Fruit fly (Drosophila melanogaster) whole organism, embryonic: ENCODE results near the gene CG2889.

Source experiments
- Atf3 ChIP-seq: fragments of 200-800 bp; sonication (Bioruptor generic); optimal IDR thresholded peaks from 3 replicates; lab custom pipeline; 2016; ENCODE audit warnings: missing biosample characterization, missing genetic modification characterization
- BtbVII ChIP-seq: fragments of 200-800 bp; sonication (Bioruptor generic); optimal IDR thresholded peaks from 3 replicates; lab custom pipeline; 2017; ENCODE audit warnings: missing biosample characterization, mild to moderate bottlenecking, missing genetic modification characterization
- CG10321 ChIP-seq: fragments of 200-800 bp; sonication (Bioruptor generic); IDR thresholded peaks from 2 replicates; pipeline ENCODE4 v1.3.6; 2022; ENCODE audit warnings: missing biosample characterization, missing genetic modification characterization
- CG10959 ChIP-seq: fragments of 200-800 bp; sonication (Bioruptor generic); IDR thresholded peaks from 2 replicates; pipeline ENCODE4 v1.3.6; 2022; ENCODE audit warnings: missing biosample characterization, missing genetic modification characterization
- CG12769 ChIP-seq: fragments of 200-800 bp; sonication (Bioruptor generic); optimal IDR thresholded peaks from 2 replicates; lab custom pipeline; 2019; ENCODE audit warnings: missing biosample characterization, mild to moderate bottlenecking, missing genetic modification characterization, moderate library complexity
- CG14710 ChIP-seq: fragments of 200-800 bp; sonication (Bioruptor generic); optimal IDR thresholded peaks from 3 replicates; lab custom pipeline; 2019; ENCODE audit warnings: missing biosample characterization, mild to moderate bottlenecking, missing genetic modification characterization, moderate library complexity
- CG1529 ChIP-seq: fragments of 200-800 bp; sonication (Bioruptor generic); optimal IDR thresholded peaks from 3 replicates; lab custom pipeline; 2018; ENCODE audit warnings: missing biosample characterization, missing genetic modification characterization
- CG16813 ChIP-seq: fragments of 200-800 bp; sonication (Bioruptor generic); IDR thresholded peaks from 3 replicates; pipeline ENCODE4 v1.3.6; 2022; ENCODE audit warnings: missing biosample characterization, missing genetic modification characterization; ENCODE audit not compliant: partially characterized antibody
- CG16863 ChIP-seq: fragments of 200-800 bp; sonication (Bioruptor generic); optimal IDR thresholded peaks from 3 replicates; lab custom pipeline; 2016; ENCODE audit warnings: missing biosample characterization, missing genetic modification characterization
- CG17568 ChIP-seq: fragments of 200-800 bp; sonication (Bioruptor generic); optimal IDR thresholded peaks from 2 replicates; lab custom pipeline; 2018; ENCODE audit warnings: missing biosample characterization, mild to moderate bottlenecking, missing genetic modification characterization, moderate library complexity
- CG1792 ChIP-seq: fragments of 200-800 bp; sonication (Bioruptor generic); optimal IDR thresholded peaks from 2 replicates; lab custom pipeline; 2016; ENCODE audit warnings: missing biosample characterization, missing genetic modification characterization
- CG3065 ChIP-seq: fragments of 200-800 bp; sonication (Bioruptor generic); optimal IDR thresholded peaks from 2 replicates; lab custom pipeline; 2016; ENCODE audit warnings: missing biosample characterization, missing genetic modification characterization
- CG33557 ChIP-seq: fragments of 200-800 bp; sonication (Bioruptor generic); optimal IDR thresholded peaks from 2 replicates; lab custom pipeline; 2019; ENCODE audit warnings: missing biosample characterization, mild to moderate bottlenecking, missing genetic modification characterization, moderate library complexity
- CG6791 ChIP-seq: fragments of 200-800 bp; sonication (Bioruptor generic); IDR thresholded peaks from 3 replicates; pipeline ENCODE4 v1.3.6; 2022; ENCODE audit warnings: missing biosample characterization, missing genetic modification characterization; ENCODE audit not compliant: partially characterized antibody
- CG7745 ChIP-seq: fragments of 200-800 bp; sonication (Bioruptor generic); optimal IDR thresholded peaks from 2 replicates; lab custom pipeline; 2018; ENCODE audit warnings: missing biosample characterization, mild to moderate bottlenecking, missing genetic modification characterization, moderate library complexity
- CG8478 ChIP-seq: fragments of >200 bp; optimal IDR thresholded peaks from 2 replicates; lab custom pipeline; 2018
- CG9797 ChIP-seq: fragments of 200-800 bp; sonication (Bioruptor generic); optimal IDR thresholded peaks from 3 replicates; lab custom pipeline; 2018; ENCODE audit warnings: missing biosample characterization, mild to moderate bottlenecking, missing genetic modification characterization
- Dip3 ChIP-seq: fragments of 200-800 bp; sonication (Bioruptor generic); optimal IDR thresholded peaks from 3 replicates; lab custom pipeline; 2016; ENCODE audit warnings: missing biosample characterization, missing genetic modification characterization
- Doc2 ChIP-seq: fragments of 200-800 bp; sonication (Bioruptor generic); IDR thresholded peaks from 2 replicates; pipeline ENCODE4 v1.3.6; 2022; ENCODE audit warnings: missing biosample characterization, missing genetic modification characterization
- Dp ChIP-seq: fragments of 200-800 bp; sonication (Bioruptor generic); optimal IDR thresholded peaks from 2 replicates; lab custom pipeline; 2018; ENCODE audit warnings: missing biosample characterization, mild to moderate bottlenecking, missing genetic modification characterization, moderate library complexity
- Elba2 ChIP-seq: fragments of 200-800 bp; sonication (Bioruptor generic); optimal IDR thresholded peaks from 3 replicates; lab custom pipeline; 2016; ENCODE audit warnings: missing biosample characterization, missing genetic modification characterization
- Hsf ChIP-seq: fragments of 200-800 bp; sonication (Bioruptor generic); optimal IDR thresholded peaks from 3 replicates; lab custom pipeline; 2016; ENCODE audit warnings: missing biosample characterization, missing genetic modification characterization
- Med ChIP-seq: fragments of 200-800 bp; sonication (Bioruptor generic); peaks from one replicate; lab custom pipeline; 2016; ENCODE audit warnings: missing biosample characterization, missing genetic modification characterization, mild to moderate bottlenecking, inconsistent platforms, moderate library complexity
- Myb ChIP-seq: fragments of 200-800 bp; sonication (Bioruptor generic); optimal IDR thresholded peaks from 2 replicates; lab custom pipeline; 2016; ENCODE audit warnings: missing biosample characterization, missing genetic modification characterization
- TFAM ChIP-seq: fragments of 200-800 bp; sonication (Bioruptor generic); optimal IDR thresholded peaks from 2 replicates; lab custom pipeline; 2017; ENCODE audit warnings: missing biosample characterization, missing genetic modification characterization, inconsistent platforms
- Trl ChIP-seq, 3 experiments: fragments of >200 bp in 2 of 3; fragments of 200-800 bp in 1 of 3; sonication (Bioruptor generic) in 1 of 3; optimal IDR thresholded peaks; 2 replicates in 1 of 3; 3 replicates in 2 of 3; lab custom pipeline; 2016 to 2017; ENCODE audit warnings: missing biosample characterization in 1 of 3, missing genetic modification characterization in 1 of 3
- Xbp1 ChIP-seq: fragments of 200-800 bp; sonication (Bioruptor generic); optimal IDR thresholded peaks from 3 replicates; lab custom pipeline; 2016; ENCODE audit warnings: missing biosample characterization, mild to moderate bottlenecking, missing genetic modification characterization
- Xrp1 ChIP-seq: fragments of 200-800 bp; sonication (Bioruptor generic); IDR thresholded peaks from 2 replicates; pipeline ENCODE4 v1.3.6; 2022; ENCODE audit warnings: missing biosample characterization, missing genetic modification characterization
- cad ChIP-seq: fragments of >200 bp; optimal IDR thresholded peaks from 2 replicates; lab custom pipeline; 2017; ENCODE audit warnings: missing biosample characterization, missing genetic modification characterization
- cato ChIP-seq: fragments of 200-800 bp; sonication (Bioruptor generic); optimal IDR thresholded peaks from 2 replicates; lab custom pipeline; 2016; ENCODE audit warnings: missing biosample characterization, missing genetic modification characterization, borderline replicate concordance
- chn ChIP-seq: fragments of 200-800 bp; sonication (Bioruptor generic); optimal IDR thresholded peaks from 2 replicates; lab custom pipeline; 2016; ENCODE audit warnings: missing biosample characterization, missing genetic modification characterization
- ci ChIP-seq: fragments of 200-800 bp; sonication (Bioruptor generic); IDR thresholded peaks from 3 replicates; pipeline ENCODE4 v1.3.6; 2022; ENCODE audit warnings: missing biosample characterization, missing genetic modification characterization
- croc ChIP-seq: fragments of 200-800 bp; sonication (Bioruptor generic); conservative IDR thresholded peaks from 3 replicates; pipeline ENCODE4 v1.3.6; 2022; ENCODE audit warnings: missing biosample characterization, missing genetic modification characterization
- crp ChIP-seq, 2 experiments: fragments of 200-800 bp; sonication (Bioruptor generic); optimal IDR thresholded peaks; 2 replicates in 1 of 2; 3 replicates in 1 of 2; lab custom pipeline; 2017; ENCODE audit warnings: missing biosample characterization in 2 of 2, missing genetic modification characterization in 2 of 2, mild to moderate bottlenecking in 1 of 2, moderate library complexity in 1 of 2
- da ChIP-seq: fragments of 200-800 bp; sonication (Bioruptor generic); optimal IDR thresholded peaks from 2 replicates; lab custom pipeline; 2016; ENCODE audit warnings: missing biosample characterization, missing genetic modification characterization
- dysf ChIP-seq: fragments of 200-800 bp; sonication (Bioruptor generic); IDR thresholded peaks from 3 replicates; pipeline ENCODE4 v1.3.6; 2022; ENCODE audit warnings: missing biosample characterization, missing genetic modification characterization
- ems ChIP-seq: fragments of 200-800 bp; sonication (Bioruptor generic); optimal IDR thresholded peaks from 3 replicates; lab custom pipeline; 2016; ENCODE audit warnings: missing biosample characterization, missing genetic modification characterization
- fd96Cb ChIP-seq: fragments of 200-800 bp; sonication (Bioruptor generic); optimal IDR thresholded peaks from 2 replicates; lab custom pipeline; 2018; ENCODE audit warnings: missing biosample characterization, mild to moderate bottlenecking, missing genetic modification characterization, moderate library complexity
- ind ChIP-seq: fragments of 200-800 bp; sonication (Bioruptor generic); optimal IDR thresholded peaks from 3 replicates; lab custom pipeline; 2016; ENCODE audit warnings: missing biosample characterization, missing genetic modification characterization
- kay ChIP-seq: fragments of 200-800 bp; sonication (Bioruptor generic); optimal IDR thresholded peaks from 2 replicates; lab custom pipeline; 2016; ENCODE audit warnings: missing biosample characterization, missing genetic modification characterization
- luna ChIP-seq: fragments of 200-800 bp; sonication (Bioruptor generic); optimal IDR thresholded peaks from 2 replicates; lab custom pipeline; 2016; ENCODE audit warnings: missing biosample characterization, missing genetic modification characterization
- mld ChIP-seq: fragments of 200-800 bp; sonication (Bioruptor generic); IDR thresholded peaks from 3 replicates; pipeline ENCODE4 v1.3.6; 2022; ENCODE audit warnings: missing biosample characterization, missing genetic modification characterization; ENCODE audit not compliant: partially characterized antibody
- ranshi ChIP-seq: fragments of 200-800 bp; sonication (Bioruptor generic); IDR thresholded peaks from 2 replicates; pipeline ENCODE4 v1.3.6; 2022; ENCODE audit warnings: missing biosample characterization, missing genetic modification characterization
- repo ChIP-seq: fragments of 200-800 bp; sonication (Bioruptor generic); optimal IDR thresholded peaks from 2 replicates; lab custom pipeline; 2016; ENCODE audit warnings: missing biosample characterization, missing genetic modification characterization
- shn ChIP-seq: fragments of 200-800 bp; sonication (Bioruptor generic); optimal IDR thresholded peaks from 3 replicates; lab custom pipeline; 2016; ENCODE audit warnings: missing biosample characterization, missing genetic modification characterization
- slbo ChIP-seq: fragments of 200-800 bp; sonication (Bioruptor generic); IDR thresholded peaks from 2 replicates; pipeline ENCODE4 v1.3.6; 2022; ENCODE audit warnings: missing biosample characterization, missing genetic modification characterization
- sqz ChIP-seq: fragments of 200-800 bp; sonication (Bioruptor generic); optimal IDR thresholded peaks from 3 replicates; lab custom pipeline; 2018; ENCODE audit warnings: missing biosample characterization, mild to moderate bottlenecking, missing genetic modification characterization
- ssp ChIP-seq: fragments of 200-800 bp; sonication (Bioruptor generic); IDR thresholded peaks from 2 replicates; pipeline ENCODE4 v1.3.6; 2022; ENCODE audit warnings: missing biosample characterization, missing genetic modification characterization
- tgo ChIP-seq: fragments of 200-800 bp; sonication (Bioruptor generic); IDR thresholded peaks from 3 replicates; pipeline ENCODE4 v1.3.6; 2022; ENCODE audit warnings: missing biosample characterization, missing genetic modification characterization
- unpg ChIP-seq: fragments of 200-800 bp; sonication (Bioruptor generic); optimal IDR thresholded peaks from 3 replicates; lab custom pipeline; 2018; ENCODE audit warnings: missing biosample characterization, mild to moderate bottlenecking, missing genetic modification characterization, moderate library complexity
- wdn ChIP-seq: fragments of 200-800 bp; sonication (Bioruptor generic); IDR thresholded peaks from 2 replicates; pipeline ENCODE4 v1.3.6; 2022; ENCODE audit warnings: missing biosample characterization, missing genetic modification characterization

CG2889 gene

DNA sequence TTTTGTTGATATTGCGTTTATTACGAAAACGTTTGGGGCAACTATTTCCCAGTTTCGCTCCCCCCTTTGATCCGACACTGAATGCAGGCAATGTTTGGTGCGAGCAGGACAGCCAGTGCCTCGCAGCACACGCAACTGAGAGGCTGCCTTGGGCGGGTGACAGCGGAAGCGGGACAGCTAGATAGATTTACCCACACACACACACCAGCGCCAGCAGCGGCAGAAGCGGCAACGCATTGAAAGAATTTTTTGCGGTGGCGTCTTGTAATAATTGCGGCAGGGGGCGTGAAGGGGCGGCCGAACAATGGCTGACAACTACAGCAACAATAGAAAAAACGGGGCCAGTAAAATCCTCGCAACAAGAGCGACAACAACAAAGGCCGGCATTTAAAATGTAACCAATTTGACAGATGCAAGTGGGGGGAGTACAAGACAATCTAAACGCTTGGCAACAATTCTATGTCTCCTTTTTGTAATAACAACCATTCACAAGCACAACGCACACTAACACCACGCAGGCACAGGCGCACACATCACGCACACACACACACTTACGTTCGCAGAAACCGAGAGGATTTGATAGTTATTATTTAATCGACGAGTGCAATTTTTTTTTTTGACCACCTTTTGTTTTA lies 1.0 kb upstream of the CG2889 start (continued):
- TF ChIP-seq ems (GFP tag; lab: Kevin White, UChicago), result no peak
- TF ChIP-seq slbo (GFP tag; lab: Robert Waterston, UW), result peak; percentile 29; the same call in 1 of the 2 replicates
- TF ChIP-seq kay (GFP tag; lab: Kevin White, UChicago), result no peak
- no peak for TF ChIP-seq croc (GFP tag; lab: Robert Waterston, UW)
- TF ChIP-seq CG14710, result no peak
- TF ChIP-seq BtbVII, result no peak
- TF ChIP-seq CG17568 (GFP tag; lab: Kevin White, UChicago), result no peak
- no peak for TF ChIP-seq CG16863 (GFP tag; lab: Kevin White, UChicago)
- no peak for TF ChIP-seq cad (GFP tag; lab: Kevin White, UChicago)
- no peak for TF ChIP-seq CG1792
- no peak for TF ChIP-seq Xbp1 (GFP tag; lab: Kevin White, UChicago)
- TF ChIP-seq da (GFP tag; lab: Kevin White, UChicago), result no peak
- TF ChIP-seq Myb (GFP tag; lab: Kevin White, UChicago), result no peak
- TF ChIP-seq luna (GFP tag; lab: Kevin White, UChicago), result no peak
- no peak for TF ChIP-seq Xrp1
- peak; percentile 54; the same call in 1 of the 3 replicates for TF ChIP-seq ci (GFP tag; lab: Robert Waterston, UW)

DNA sequence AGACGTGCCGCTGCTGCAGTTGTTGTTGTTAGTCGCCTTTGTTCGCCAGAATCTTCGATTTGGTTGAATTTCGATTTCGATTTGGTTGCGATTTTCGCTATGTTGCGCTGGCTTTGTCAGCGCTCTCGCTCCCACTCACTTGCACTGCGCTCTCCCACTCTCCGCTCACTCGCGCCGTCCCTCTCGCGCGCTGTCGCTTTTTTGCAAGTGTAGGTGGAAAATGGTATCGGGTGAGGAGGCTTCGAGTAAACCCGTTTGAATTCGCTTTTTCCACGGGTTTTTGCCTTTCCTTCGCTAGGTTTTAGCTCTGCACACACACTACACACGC lies 439 bp downstream of the CG2889 start:
- TF ChIP-seq repo (GFP tag; lab: Kevin White, UChicago) (no peak), CG6791 (GFP tag; lab: Robert Waterston, UW) (no peak), cato (no peak), mld (no peak), unpg (no peak), crp (GFP tag; optimal IDR thresholded peaks at IDR 0.05; lab: Kevin White, UChicago) (no peak), sqz (peak; percentile 29), dysf (GFP tag; lab: Robert Waterston, UW) (no peak), CG3065 (no peak), Trl (optimal IDR thresholded peaks at IDR 0.05; lab: Kevin White, UChicago) (peak in 1 of 2 experiments; percentile 63), Trl (GFP tag; optimal IDR thresholded peaks at IDR 0.05; lab: Kevin White, UChicago) (no peak), CG12769 (tag; lab: Kevin White, UChicago) (no peak), Elba2 (no peak), ssp (GFP tag; lab: Robert Waterston, UW) (no peak), CG10959 (GFP tag; lab: Robert Waterston, UW) (no peak), CG9797 (GFP tag; lab: Kevin White, UChicago) (no peak), tgo (no peak), CG7745 (tag; lab: Kevin White, UChicago) (no peak), fd96Cb (tag; lab: Kevin White, UChicago) (no peak), ranshi (GFP tag; lab: Robert Waterston, UW) (no peak), CG16813 (GFP tag; lab: Robert Waterston, UW) (no peak), CG8478 (lab: Kevin White, UChicago) (peak; percentile 77), chn (GFP tag; lab: Kevin White, UChicago) (peak; percentile 27), CG33557 (GFP tag; lab: Kevin White, UChicago) (no peak), Hsf (GFP tag; lab: Kevin White, UChicago) (no peak), shn (no peak), wdn (GFP tag; lab: Robert Waterston, UW) (no peak), CG1529 (no peak), ems (GFP tag; lab: Kevin White, UChicago) (no peak), ind (GFP tag; lab: Kevin White, UChicago) (no peak), Med (no peak), CG10321 (GFP tag; lab: Robert Waterston, UW) (peak; percentile 84), TFAM (GFP tag; lab: Kevin White, UChicago) (no peak), Dp (GFP tag; lab: Kevin White, UChicago) (no peak), Dip3 (GFP tag; lab: Kevin White, UChicago) (no peak), Atf3 (no peak), Doc2 (GFP tag; lab: Robert Waterston, UW) (no peak)
